Worm (Caenorhabditis elegans) whole organism, mixed stage, embryonic: ENCODE data around the gene ZK792.5.

Experiments
- M03D4.4 ChIP-seq: sonication (generic microtip); optimal IDR thresholded peaks from 2 replicates; lab custom pipeline; 2017; ENCODE audit warnings: mild to moderate bottlenecking, missing genetic modification characterization, missing compliant biosample characterization
- bed-3 ChIP-seq: fragments of 200-800 bp; sonication (Bioruptor generic); optimal IDR thresholded peaks from 3 replicates; lab custom pipeline; 2018; ENCODE audit warnings: mild to moderate bottlenecking, missing genetic modification characterization, moderate library complexity, missing compliant biosample characterization
- ceh-39 ChIP-seq: fragments of 150-350 bp; optimal IDR thresholded peaks from 2 replicates; lab custom pipeline; 2014; ENCODE audit warnings: missing biosample characterization, missing genetic modification characterization
- ceh-43 ChIP-seq: fragments of 200-800 bp; sonication (Bioruptor generic); optimal IDR thresholded peaks from 2 replicates; lab custom pipeline; 2018; ENCODE audit warnings: mild to moderate bottlenecking, missing genetic modification characterization, moderate library complexity, missing compliant biosample characterization
- ceh-83 ChIP-seq: fragments of 200-800 bp; sonication (Bioruptor generic); optimal IDR thresholded peaks from 2 replicates; lab custom pipeline; 2018; ENCODE audit warnings: mild to moderate bottlenecking, missing genetic modification characterization, missing compliant biosample characterization
- ces-1 ChIP-seq: fragments of 150-350 bp; optimal IDR thresholded peaks from 2 replicates; lab custom pipeline; 2014; ENCODE audit warnings: missing biosample characterization, missing genetic modification reagents, missing genetic modification characterization
- cnd-1 ChIP-seq: fragments of 200-800 bp; sonication (Bioruptor generic); optimal IDR thresholded peaks from 2 replicates; lab custom pipeline; 2018; ENCODE audit warnings: mild to moderate bottlenecking, missing genetic modification characterization, missing compliant biosample characterization
- drap-1 ChIP-seq: fragments of 200-800 bp; sonication (Bioruptor generic); optimal IDR thresholded peaks from 3 replicates; lab custom pipeline; 2018; ENCODE audit warnings: mild to moderate bottlenecking, missing genetic modification characterization, missing compliant biosample characterization
- elt-1 ChIP-seq: sonication (generic microtip); optimal IDR thresholded peaks from 2 replicates; lab custom pipeline; 2017; ENCODE audit warnings: missing genetic modification characterization, mild to moderate bottlenecking, missing compliant biosample characterization, antibody characterized with exemption, moderate library complexity, borderline replicate concordance; ENCODE audit not compliant: insufficient read depth
- elt-3 ChIP-seq: fragments of 150-350 bp; optimal IDR thresholded peaks from 2 replicates; lab custom pipeline; 2014; ENCODE audit warnings: missing biosample characterization, missing genetic modification characterization
- ham-2 ChIP-seq: fragments of 200-800 bp; sonication (Bioruptor generic); optimal IDR thresholded peaks from 2 replicates; lab custom pipeline; 2018; ENCODE audit warnings: mild to moderate bottlenecking, missing genetic modification characterization, missing compliant biosample characterization
- hlh-1 ChIP-seq: fragments of 150-350 bp; optimal IDR thresholded peaks from 2 replicates; lab custom pipeline; 2014; ENCODE audit warnings: missing biosample characterization, missing genetic modification reagents, missing genetic modification characterization
- lin-32 ChIP-seq: fragments of 200-800 bp; sonication (Bioruptor generic); optimal IDR thresholded peaks from 2 replicates; lab custom pipeline; 2018; ENCODE audit warnings: mild to moderate bottlenecking, missing genetic modification characterization, missing compliant biosample characterization
- lsy-2 ChIP-seq: fragments of 150-350 bp; optimal IDR thresholded peaks from 2 replicates; lab custom pipeline; 2014; ENCODE audit warnings: missing biosample characterization, missing genetic modification characterization
- mab-5 ChIP-seq: fragments of 150-350 bp; optimal IDR thresholded peaks from 2 replicates; lab custom pipeline; 2014; ENCODE audit warnings: missing biosample characterization, missing genetic modification characterization
- mep-1 ChIP-seq: fragments of 150-350 bp; optimal IDR thresholded peaks from 2 replicates; lab custom pipeline; 2017; ENCODE audit warnings: missing biosample characterization, missing genetic modification reagents, missing genetic modification characterization, inconsistent platforms
- mls-2 ChIP-seq: sonication (generic microtip); optimal IDR thresholded peaks from 2 replicates; lab custom pipeline; 2016; ENCODE audit warnings: mild to moderate bottlenecking, missing genetic modification characterization, moderate library complexity, missing compliant biosample characterization
- nhr-12 ChIP-seq: fragments of 150-350 bp; optimal IDR thresholded peaks from 2 replicates; lab custom pipeline; 2014; ENCODE audit warnings: missing biosample characterization, missing genetic modification characterization
- nhr-2 ChIP-seq: fragments of 150-350 bp; optimal IDR thresholded peaks from 2 replicates; lab custom pipeline; 2014; ENCODE audit warnings: missing biosample characterization, missing genetic modification characterization
- nhr-237 ChIP-seq: fragments of 150-350 bp; optimal IDR thresholded peaks from 2 replicates; lab custom pipeline; 2014; ENCODE audit warnings: missing biosample characterization, missing genetic modification characterization
- nhr-28 ChIP-seq: fragments of 150-350 bp; optimal IDR thresholded peaks from 2 replicates; lab custom pipeline; 2014; ENCODE audit warnings: missing biosample characterization, missing genetic modification characterization
- nhr-76 ChIP-seq: sonication (generic microtip); optimal IDR thresholded peaks from 2 replicates; lab custom pipeline; 2017; ENCODE audit warnings: missing biosample characterization, missing genetic modification characterization
- pha-4 ChIP-seq: fragments of 150-350 bp; optimal IDR thresholded peaks from 2 replicates; lab custom pipeline; 2018; ENCODE audit warnings: missing biosample characterization, missing genetic modification reagents, missing genetic modification characterization
- sem-2 ChIP-seq: fragments of 200-800 bp; sonication (Bioruptor generic); optimal IDR thresholded peaks from 2 replicates; lab custom pipeline; 2018; ENCODE audit warnings: mild to moderate bottlenecking, missing genetic modification characterization, missing compliant biosample characterization
- snpc-4 ChIP-seq: fragments of 150-350 bp; optimal IDR thresholded peaks from 2 replicates; lab custom pipeline; 2014; ENCODE audit warnings: missing biosample characterization, missing genetic modification characterization
- sptf-1 ChIP-seq: sonication (generic microtip); optimal IDR thresholded peaks from 2 replicates; lab custom pipeline; 2017; ENCODE audit warnings: mild to moderate bottlenecking, missing genetic modification characterization, moderate library complexity, missing compliant biosample characterization
- tbx-8 ChIP-seq: fragments of 200-800 bp; sonication (Bioruptor generic); optimal IDR thresholded peaks from 2 replicates; lab custom pipeline; 2018; ENCODE audit warnings: mild to moderate bottlenecking, missing genetic modification characterization, moderate library complexity, missing compliant biosample characterization
- unc-120 ChIP-seq: sonication (generic microtip); optimal IDR thresholded peaks from 2 replicates; lab custom pipeline; 2017; ENCODE audit warnings: missing genetic modification characterization, missing compliant biosample characterization; ENCODE audit not compliant: poor library complexity, severe bottlenecking
- unc-39 ChIP-seq: fragments of 150-350 bp; optimal IDR thresholded peaks from 2 replicates; lab custom pipeline; 2014; ENCODE audit warnings: missing biosample characterization, missing genetic modification characterization
- unc-62 ChIP-seq: fragments of 150-350 bp; optimal IDR thresholded peaks from 2 replicates; lab custom pipeline; 2014; ENCODE audit warnings: missing biosample characterization, missing genetic modification reagents, missing genetic modification characterization
- ztf-11 ChIP-seq: fragments of 150-350 bp; optimal IDR thresholded peaks from 2 replicates; lab custom pipeline; 2014; ENCODE audit warnings: missing biosample characterization, missing genetic modification characterization

Gene ZK792.5

ce11 chrIV:11681905-11682304 lies 6.0 kb downstream of the ZK792.5 start, which contains the start of gene ZK792.4:
Gene ZK792.4 (minus strand): TSS chrIV:11682005.
- TF ChIP-seq unc-120 (tag; lab: Kevin White, UChicago) (no peak), snpc-4 (tag; lab: Kevin White, UChicago) (no peak), ces-1 (GFP tag; lab: Kevin White, UChicago) (no peak), mls-2 (tag; lab: Kevin White, UChicago) (no peak), sem-2 (no peak), nhr-237 (tag; lab: Kevin White, UChicago) (no peak), lin-32 (GFP tag; lab: Kevin White, UChicago) (no peak), pha-4 (tag; lab: Kevin White, UChicago) (no peak), elt-1 (no peak), nhr-28 (tag; lab: Kevin White, UChicago) (no peak), bed-3 (GFP tag; lab: Kevin White, UChicago) (no peak), mep-1 (no peak), M03D4.4 (no peak), ztf-11 (tag; lab: Kevin White, UChicago) (no peak), tbx-8 (no peak)

- TF ChIP-seq tbx-8: no peak
- TF ChIP-seq ceh-83: no peak
- no peak for TF ChIP-seq ceh-39 (tag; lab: Kevin White, UChicago)
- TF ChIP-seq ham-2 (GFP tag; lab: Kevin White, UChicago): no peak
- no peak for TF ChIP-seq ceh-43
- no peak for TF ChIP-seq elt-3 (tag; lab: Kevin White, UChicago)
Observed at ce11 chrIV:11676054-11676453, 11.9 kb downstream of the ZK792.5 start, which contains the start of gene inx-9. Gene inx-9 (plus strand): TSS chrIV:11676354.

ce11 chrIV:11673543-11673942 lies 14.4 kb downstream of the ZK792.5 start, which contains the start of gene inx-8:
Gene inx-8 (plus strand): TSS chrIV:11673843.
- no peak for TF ChIP-seq unc-62 (GFP tag; lab: Kevin White, UChicago)
- TF ChIP-seq ham-2 (GFP tag; lab: Kevin White, UChicago): no peak
- no peak for TF ChIP-seq nhr-2 (tag; lab: Kevin White, UChicago)
- no peak for TF ChIP-seq snpc-4 (tag; lab: Kevin White, UChicago)
- TF ChIP-seq lsy-2 (tag; lab: Kevin White, UChicago): no peak
- no peak for TF ChIP-seq sptf-1 (tag; lab: Kevin White, UChicago)
- no peak for TF ChIP-seq mep-1
- TF ChIP-seq nhr-237 (tag; lab: Kevin White, UChicago): no peak
- TF ChIP-seq nhr-12 (tag; lab: Kevin White, UChicago): no peak

- TF ChIP-seq nhr-2 (tag; lab: Kevin White, UChicago) (no peak), sptf-1 (tag; lab: Kevin White, UChicago) (no peak), ceh-43 (no peak), mep-1 (no peak), unc-39 (tag; lab: Kevin White, UChicago) (no peak), cnd-1 (no peak), drap-1 (GFP tag; lab: Kevin White, UChicago) (no peak), ceh-83 (no peak), ztf-11 (tag; lab: Kevin White, UChicago) (no peak), sem-2 (no peak), M03D4.4 (no peak), nhr-12 (tag; lab: Kevin White, UChicago) (no peak), lsy-2 (tag; lab: Kevin White, UChicago) (no peak), nhr-76 (tag; lab: Kevin White, UChicago) (no peak)
- TF ChIP-seq, all 35 proteins: peak for 0
Observed at ce11 chrIV:11668001-11668400, 19.9 kb downstream of the ZK792.5 start, which contains the start of gene atg-4.2. Gene atg-4.2 (plus strand): TSS chrIV:11668024.

- TF ChIP-seq M03D4.4 (no peak), nhr-2 (tag; lab: Kevin White, UChicago) (no peak), unc-62 (GFP tag; lab: Kevin White, UChicago) (no peak), bed-3 (GFP tag; lab: Kevin White, UChicago) (no peak), elt-1 (no peak), sptf-1 (tag; lab: Kevin White, UChicago) (no peak), nhr-237 (tag; lab: Kevin White, UChicago) (no peak), elt-3 (tag; lab: Kevin White, UChicago) (no peak), cnd-1 (no peak), nhr-76 (tag; lab: Kevin White, UChicago) (no peak), drap-1 (GFP tag; lab: Kevin White, UChicago) (no peak), ceh-43 (no peak), snpc-4 (tag; lab: Kevin White, UChicago) (no peak), ham-2 (GFP tag; lab: Kevin White, UChicago) (no peak), nhr-12 (tag; lab: Kevin White, UChicago) (no peak), pha-4 (tag; lab: Kevin White, UChicago) (no peak), mab-5 (tag; lab: Kevin White, UChicago) (no peak), hlh-1 (no peak), mep-1 (no peak)
Observed at ce11 chrIV:11665010-11665409, 22.9 kb downstream of the ZK792.5 start, which contains the start of gene ZK809.9. Gene ZK809.9 (plus strand): TSS chrIV:11665310.
